Worm (Caenorhabditis elegans) whole organism, midembryonic: ENCODE results near the gene ZK1307.7.

Source experiments
- med-1 ChIP-seq: sonication (generic microtip); optimal IDR thresholded peaks from 2 replicates; lab custom pipeline; 2017; ENCODE audit warnings: missing genetic modification characterization, mild to moderate bottlenecking, missing compliant biosample characterization, antibody characterized with exemption, missing genetic modification reagents; ENCODE audit not compliant: insufficient read depth
- ztf-23 ChIP-seq: fragments of 200-800 bp; sonication (Bioruptor generic); IDR thresholded peaks from 2 replicates; pipeline ENCODE4 v1.3.6; 2022; ENCODE audit warnings: missing genetic modification reagents, missing genetic modification characterization, missing compliant biosample characterization

DNA sequence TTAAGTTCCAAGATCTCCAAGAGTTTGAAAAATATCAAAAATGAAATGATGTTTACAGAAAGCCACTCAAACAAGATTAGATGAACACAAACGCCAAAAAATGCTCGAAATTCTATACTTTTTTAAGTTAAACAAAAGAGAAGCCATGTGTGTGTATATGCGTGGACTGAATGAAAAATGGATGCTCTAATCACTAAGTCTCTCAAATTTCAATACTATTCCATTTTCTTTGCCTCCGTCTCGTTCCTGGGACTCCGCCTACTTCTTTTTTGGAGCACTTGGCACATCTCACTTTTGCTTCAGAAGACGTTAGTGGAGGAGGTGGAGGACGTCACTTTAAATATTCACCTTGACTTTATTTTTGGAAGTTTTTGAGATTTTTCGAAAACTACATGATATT, 43.4 kb downstream of the ZK1307.7 start:
- TF ChIP-seq ztf-23 (GFP tag; lab: Robert Waterston, UW) (no peak), med-1 (no peak)
